Worm (Caenorhabditis elegans): ENCODE results near the gene ZK353.10.
"Not testable (repeated sequence)": the region's sequence is repeated elsewhere in the genome, so short reads cannot be mapped to it uniquely, and the experiment has no call there.

The ZK353.10 gene

DNA sequence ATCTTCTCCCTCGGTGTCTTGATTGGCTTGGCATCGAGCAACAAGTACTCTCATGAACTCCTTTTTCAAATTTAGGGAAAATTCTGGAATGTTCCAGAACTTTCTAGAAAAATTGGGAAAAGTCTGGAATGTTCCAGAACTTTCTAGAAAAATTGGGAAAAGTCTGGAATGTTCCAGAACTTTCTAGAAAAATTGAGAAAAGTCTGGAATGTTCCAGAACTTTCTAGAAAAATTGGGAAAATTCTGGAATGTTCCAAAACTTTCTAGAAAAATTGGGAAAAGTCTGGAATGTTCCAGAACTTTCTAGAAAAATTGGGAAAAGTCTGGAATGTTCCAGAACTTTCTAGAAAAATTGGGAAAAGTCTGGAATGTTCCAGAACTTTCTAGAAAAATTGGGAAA, 49.9 kb downstream of the ZK353.10 start, which contains the start of gene ZC262.7:
Gene ZC262.7 (minus strand): TSS at position 54 of the 400 bp plus-strand sequence.
- TF ChIP-seq odd-2, ceh-30, che-1 (tag; optimal IDR thresholded peaks at IDR 0.05): not testable (repeated sequence)

All from whole organism, late embryonic.